Fruit fly (Drosophila melanogaster): ENCODE results near the gene CG32152.

The CG32152 gene

DNA sequence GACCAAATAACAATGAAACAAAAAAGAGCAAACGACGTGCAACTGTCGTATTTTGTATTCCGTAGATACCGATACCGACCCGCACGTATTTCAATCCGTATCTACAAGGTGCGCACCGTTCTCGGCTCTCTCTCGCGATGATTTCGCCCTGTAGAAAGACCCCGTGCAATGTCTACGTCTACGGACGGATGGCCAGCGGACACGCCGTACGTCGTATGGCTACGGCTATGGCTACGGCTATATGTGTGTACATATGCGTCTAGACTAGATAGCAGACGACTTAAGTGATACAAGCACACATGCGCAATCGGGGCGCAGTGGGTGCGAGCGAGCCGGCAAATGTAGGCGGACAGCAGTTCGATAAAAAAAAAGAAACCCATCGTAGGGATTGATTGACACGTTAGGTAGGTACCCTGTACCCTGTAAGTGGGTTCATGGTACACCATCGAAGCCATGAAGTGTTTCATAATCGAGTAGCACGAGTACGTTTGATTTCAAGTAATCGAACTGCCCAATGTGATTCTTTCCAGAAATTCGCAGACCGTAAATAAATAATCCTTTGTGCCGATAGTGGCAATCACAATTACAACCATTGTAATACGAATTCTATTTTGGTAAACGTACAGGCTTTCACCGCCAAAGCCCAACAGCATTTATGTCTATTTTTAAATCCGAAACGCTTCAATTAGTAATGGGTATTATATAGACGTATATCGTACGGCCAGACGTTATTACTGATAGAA, 5.8 kb upstream of the CG32152 start (continued):
- no peak for TF ChIP-seq CG14441 (GFP tag; IDR thresholded peaks at IDR 0.05)
- TF ChIP-seq slbo (GFP tag; IDR thresholded peaks at IDR 0.05), result 0 out of 2 replicates have a peak, but pooled peaks have one; percentile 24
- TF ChIP-seq trem (tag; optimal IDR thresholded peaks at IDR 0.05), result no peak
- TF ChIP-seq CG14050 (GFP tag; IDR thresholded peaks at IDR 0.05), result no peak
- no peak for TF ChIP-seq klu (GFP tag; IDR thresholded peaks at IDR 0.05)
- TF ChIP-seq CHES-1-like (GFP tag; optimal IDR thresholded peaks at IDR 0.05), result peak; percentile 46
- TF ChIP-seq eyg (GFP tag; optimal IDR thresholded peaks at IDR 0.05), result no peak
- TF ChIP-seq CG9215 (GFP tag; IDR thresholded peaks at IDR 0.05), result peak; percentile 38; the same call in 1 of the 2 replicates
- TF ChIP-seq CG15073 (GFP tag; optimal IDR thresholded peaks at IDR 0.05), result no peak
- no peak for TF ChIP-seq prd (optimal IDR thresholded peaks at IDR 0.05)
- TF ChIP-seq prd (GFP tag; IDR thresholded peaks at IDR 0.05), result peak; percentile 24; the same call in 1 of the 3 replicates
- no peak for TF ChIP-seq ERR (GFP tag; optimal IDR thresholded peaks at IDR 0.05)
- no peak for TF ChIP-seq btn (GFP tag; optimal IDR thresholded peaks at IDR 0.05)
- no peak for TF ChIP-seq CG12155 (GFP tag; optimal IDR thresholded peaks at IDR 0.05)
- no peak for TF ChIP-seq ash1 (GFP tag; optimal IDR thresholded peaks at IDR 0.05)
- TF ChIP-seq HLH3B (GFP tag; IDR thresholded peaks at IDR 0.05), result no peak
- TF ChIP-seq CG13894 (tag; optimal IDR thresholded peaks at IDR 0.05), result no peak
- peak; percentile 39 for TF ChIP-seq CG10543 (GFP tag; optimal IDR thresholded peaks at IDR 0.05)
- peak; percentile 31 for TF ChIP-seq Hsf (GFP tag; optimal IDR thresholded peaks at IDR 0.05)
- no peak for TF ChIP-seq CG4282 (GFP tag; optimal IDR thresholded peaks at IDR 0.05)
- TF ChIP-seq run (tag; optimal IDR thresholded peaks at IDR 0.05), result no peak
- TF ChIP-seq CG17568 (GFP tag; optimal IDR thresholded peaks at IDR 0.05), result no peak
- TF ChIP-seq emc (GFP tag; optimal IDR thresholded peaks at IDR 0.05), result no peak
- peak; percentile 53 for TF ChIP-seq CG9437 (GFP tag; optimal IDR thresholded peaks at IDR 0.05)
- no peak for TF ChIP-seq CG5245 (GFP tag; optimal IDR thresholded peaks at IDR 0.05)
- no peak for TF ChIP-seq Dip3 (GFP tag; optimal IDR thresholded peaks at IDR 0.05)
- TF ChIP-seq so (GFP tag; IDR thresholded peaks at IDR 0.05), result no peak
- TF ChIP-seq br (optimal IDR thresholded peaks at IDR 0.05), result no peak
- TF ChIP-seq CG12071 (GFP tag; optimal IDR thresholded peaks at IDR 0.05), result no peak
- no peak for TF ChIP-seq dmrt11E (tag; optimal IDR thresholded peaks at IDR 0.05)
- no peak for TF ChIP-seq CG3726 (GFP tag; IDR thresholded peaks at IDR 0.05)
- TF ChIP-seq CG6654 (GFP tag; optimal IDR thresholded peaks at IDR 0.05), result no peak
- no peak for TF ChIP-seq stwl (tag; optimal IDR thresholded peaks at IDR 0.05)
- no peak for TF ChIP-seq Neu2 (GFP tag; optimal IDR thresholded peaks at IDR 0.05; ENCODE audit: borderline replicate concordance)
- TF ChIP-seq CG32767 (GFP tag; IDR thresholded peaks at IDR 0.05), result no peak
- no peak for TF ChIP-seq Opbp (GFP tag; IDR thresholded peaks at IDR 0.05; ENCODE audit: partially characterized antibody)
- TF ChIP-seq slou (GFP tag; optimal IDR thresholded peaks at IDR 0.05), result no peak
- TF ChIP-seq CG1024 (GFP tag; IDR thresholded peaks at IDR 0.05), result no peak
- peak; percentile 48; the same call in 1 of the 2 replicates for TF ChIP-seq Rfx (GFP tag; IDR thresholded peaks at IDR 0.05)
- TF ChIP-seq Sox102F (GFP tag; optimal IDR thresholded peaks at IDR 0.05), result no peak
- TF ChIP-seq Myb (GFP tag; optimal IDR thresholded peaks at IDR 0.05), result no peak
- TF ChIP-seq CG2120 (GFP tag; optimal IDR thresholded peaks at IDR 0.05), result peak; percentile 58
- TF ChIP-seq CG31365 (tag; optimal IDR thresholded peaks at IDR 0.05), result no peak
- TF ChIP-seq CG17359 (tag; optimal IDR thresholded peaks at IDR 0.05), result peak; percentile 13
- TF ChIP-seq tap (tag; optimal IDR thresholded peaks at IDR 0.05), result no peak
- no peak for TF ChIP-seq Doc3 (GFP tag; IDR thresholded peaks at IDR 0.05; ENCODE audit: partially characterized antibody)
- no peak for TF ChIP-seq insv (GFP tag; optimal IDR thresholded peaks at IDR 0.05)
- TF ChIP-seq bbx (GFP tag; IDR thresholded peaks at IDR 0.05; ENCODE audit: partially characterized antibody), result no peak
- peak; percentile 40 for TF ChIP-seq tio (GFP tag; optimal IDR thresholded peaks at IDR 0.05)
- TF ChIP-seq hb (GFP tag; IDR thresholded peaks at IDR 0.05; ENCODE audit: partially characterized antibody), result no peak
- no peak for TF ChIP-seq otp (GFP tag; IDR thresholded peaks at IDR 0.05)
